Worm (Caenorhabditis elegans) whole organism, L4 larva: ENCODE measurements around the gene cyp-13B2.

Source experiments
- ama-1 ChIP-seq: fragments of 150-350 bp; optimal IDR thresholded peaks from 2 replicates; lab custom pipeline; 2014; ENCODE audit warnings: inconsistent platforms, mixed read lengths
- fkh-10 ChIP-seq: fragments of 150-350 bp; optimal IDR thresholded peaks from 2 replicates; lab custom pipeline; 2014; ENCODE audit warnings: missing biosample characterization, missing genetic modification reagents, missing genetic modification characterization
- lin-13 ChIP-seq: fragments of 150-350 bp; optimal IDR thresholded peaks from 2 replicates; lab custom pipeline; 2014; ENCODE audit warnings: missing biosample characterization, missing genetic modification reagents, missing genetic modification characterization
- mdl-1 ChIP-seq, 2 experiments: fragments of 150-350 bp in 1 of 2; sonication (generic microtip) in 1 of 2; optimal IDR thresholded peaks; 2 replicates each; lab custom pipeline; 2014 to 2017; ENCODE audit warnings: missing biosample characterization in 2 of 2, missing genetic modification characterization in 2 of 2
- pqm-1 ChIP-seq: sonication (generic microtip); optimal IDR thresholded peaks from 2 replicates; lab custom pipeline; 2017; ENCODE audit warnings: missing biosample characterization, missing genetic modification characterization
- tra-1 ChIP-seq: fragments of 200-800 bp; sonication (Bioruptor generic); IDR thresholded peaks from 2 replicates; pipeline ENCODE4 v1.3.6; 2022; ENCODE audit warnings: missing genetic modification reagents, missing genetic modification characterization, missing compliant biosample characterization
- unc-62 ChIP-seq, 3 experiments: fragments of 150-350 bp in 1 of 3; sonication (generic microtip); optimal IDR thresholded peaks in 2 of 3; peaks in 1 of 3; 1 replicate in 1 of 3; 2 replicates in 2 of 3; lab custom pipeline; 2014 to 2017; ENCODE audit warnings: missing biosample characterization in 3 of 3, missing genetic modification characterization in 3 of 3, missing genetic modification reagents in 3 of 3, missing genotype in 1 of 3

DNA sequence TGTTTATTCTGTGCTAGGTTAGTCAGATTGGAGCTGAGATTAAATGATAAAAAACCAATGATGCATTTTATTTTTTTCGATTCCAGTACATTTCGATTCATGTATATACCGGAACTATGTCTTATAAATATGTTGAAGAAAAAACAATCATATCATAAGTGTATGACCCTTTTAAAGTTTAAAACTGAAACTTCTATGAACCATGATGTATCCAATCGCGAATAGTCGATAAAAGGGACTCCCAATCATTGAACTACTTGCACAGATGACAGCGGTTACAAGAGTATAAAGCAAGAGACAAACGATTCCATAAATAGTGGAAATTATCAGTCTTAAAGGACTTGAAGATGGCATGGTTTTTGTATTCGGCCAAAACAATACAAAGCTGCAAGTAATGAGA lies 9.6 kb downstream of the cyp-13B2 start, which contains the start of gene srg-37:
- TF ChIP-seq fkh-10 (no peak), pqm-1 (tag; lab: Kevin White, UChicago) (no peak), mdl-1 (tag; optimal IDR thresholded peaks at IDR 0.05; lab: Kevin White, UChicago) (no peak), unc-62 (GFP tag; optimal IDR thresholded peaks at IDR 0.05 in 1 of 2; lab: Kevin White, UChicago) (no peak), unc-62 (tag; optimal IDR thresholded peaks at IDR 0.05; lab: Kevin White, UChicago) (no peak), ama-1 (no peak), tra-1 (no peak), lin-13 (no peak)
